Worm (Caenorhabditis elegans): ENCODE results near the gene C16E9.2.

DNA sequence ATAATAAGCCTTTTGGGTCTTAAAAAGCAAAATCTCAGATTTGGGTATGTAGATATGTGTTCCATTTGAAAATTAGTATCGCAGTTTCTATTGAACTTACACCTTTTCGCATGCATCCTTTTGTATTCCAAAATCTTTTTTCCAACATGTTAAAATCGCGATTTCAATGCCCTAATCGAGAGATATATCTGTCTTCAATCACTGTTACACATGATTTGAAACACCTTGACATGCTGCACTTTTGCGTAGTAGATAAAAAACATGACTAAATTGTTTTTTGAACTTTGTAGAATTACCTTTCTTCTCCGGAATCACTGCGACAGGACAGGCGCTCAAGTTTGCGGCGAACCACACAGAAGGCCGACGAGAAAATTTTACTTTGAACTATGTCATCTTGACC lies 6.2 kb downstream of the C16E9.2 start:
- TF ChIP-seq ztf-23 (GFP tag; IDR thresholded peaks at IDR 0.05) = no peak
- TF ChIP-seq tab-1 (GFP tag; IDR thresholded peaks at IDR 0.05) = no peak
- TF ChIP-seq cog-1 (tag; optimal IDR thresholded peaks at IDR 0.05) = no peak

All from whole organism, midembryonic.